Fruit fly (Drosophila melanogaster): Measurements from ENCODE around the gene CtsB.

The CtsB gene

DNA sequence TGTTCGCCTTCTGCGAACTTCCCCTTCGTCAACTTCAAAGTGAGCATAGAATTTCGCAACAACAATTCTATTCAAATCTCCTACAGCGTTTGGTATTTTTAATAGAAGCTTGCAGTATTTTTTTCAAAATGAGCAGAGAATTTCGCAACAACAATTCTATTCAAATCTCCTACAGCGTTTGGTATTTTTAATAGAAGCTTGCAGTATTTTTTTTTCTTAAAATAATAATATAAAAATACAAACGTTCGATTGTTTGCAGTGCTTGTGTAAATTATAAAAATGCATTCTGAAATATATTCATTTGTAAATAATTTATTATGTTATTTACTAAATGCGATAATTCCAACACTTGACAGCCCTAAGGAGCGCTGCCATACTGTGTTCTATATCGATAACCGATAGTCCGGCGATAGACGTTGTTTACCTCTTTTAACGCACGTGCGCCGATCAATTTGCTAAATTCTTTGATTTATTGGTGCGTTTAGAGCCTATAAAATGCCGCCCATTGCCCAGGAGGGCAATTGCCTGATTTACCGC, 25.1 kb downstream of the CtsB start, which contains the start of the genes CG32625 and Rtc1 (continued):
- TF ChIP-seq HmgD (GFP tag; optimal IDR thresholded peaks at IDR 0.05) (no peak), emc (GFP tag; optimal IDR thresholded peaks at IDR 0.05) (no peak), maf-S (GFP tag; optimal IDR thresholded peaks at IDR 0.05) (no peak), tin (GFP tag; optimal IDR thresholded peaks at IDR 0.05) (peak; percentile 52), CG13296 (GFP tag; optimal IDR thresholded peaks at IDR 0.05) (peak; percentile 37), p53 (GFP tag; optimal IDR thresholded peaks at IDR 0.05) (no peak), CG13624 (GFP tag; optimal IDR thresholded peaks at IDR 0.05) (peak; percentile 27), Myb (GFP tag; optimal IDR thresholded peaks at IDR 0.05) (no peak), CG13894 (tag; optimal IDR thresholded peaks at IDR 0.05) (peak; percentile 54), CG34224 (GFP tag; IDR thresholded peaks at IDR 0.05; ENCODE audit: partially characterized antibody) (peak; percentile 63; the same call in 2 of the 3 replicates), CG12299 (tag; optimal IDR thresholded peaks at IDR 0.05) (peak; percentile 58), lbe (GFP tag; optimal IDR thresholded peaks at IDR 0.05) (peak; percentile 37), CG5245 (GFP tag; optimal IDR thresholded peaks at IDR 0.05) (no peak), CG17568 (GFP tag; optimal IDR thresholded peaks at IDR 0.05) (no peak), CG12219 (GFP tag; optimal IDR thresholded peaks at IDR 0.05) (no peak), chn (GFP tag; optimal IDR thresholded peaks at IDR 0.05) (no peak), Lhr (GFP tag; optimal IDR thresholded peaks at IDR 0.05) (peak; percentile 51), Camta (GFP tag; optimal IDR thresholded peaks at IDR 0.05) (no peak), gsb (GFP tag; IDR thresholded peaks at IDR 0.05) (no peak), ash1 (GFP tag; optimal IDR thresholded peaks at IDR 0.05) (no peak), Gug (GFP tag; IDR thresholded peaks at IDR 0.05) (no peak), Mad (GFP tag; optimal IDR thresholded peaks at IDR 0.05) (no peak), zen2 (GFP tag; IDR thresholded peaks at IDR 0.05; ENCODE audit: partially characterized antibody) (no peak), CG18011 (GFP tag; optimal IDR thresholded peaks at IDR 0.05) (peak; percentile 40), row (GFP tag; IDR thresholded peaks at IDR 0.05) (peak; percentile 75), Dek (tag; optimal IDR thresholded peaks at IDR 0.05) (peak; percentile 25), eyg (GFP tag; optimal IDR thresholded peaks at IDR 0.05) (no peak), CG1603 (tag; optimal IDR thresholded peaks at IDR 0.05) (peak; percentile 38), CG12744 (GFP tag; optimal IDR thresholded peaks at IDR 0.05) (no peak), MBD-R2 (GFP tag; IDR thresholded peaks at IDR 0.05) (peak; percentile 60), CG6765 (GFP tag; optimal IDR thresholded peaks at IDR 0.05) (no peak), GATAe (GFP tag; conservative IDR thresholded peaks at IDR 0.05) (no peak), CG14050 (GFP tag; IDR thresholded peaks at IDR 0.05) (0 out of 3 replicates have a peak, but pooled peaks have one; percentile 21), Hsf (GFP tag; optimal IDR thresholded peaks at IDR 0.05) (peak; percentile 28), bowl (GFP tag; IDR thresholded peaks at IDR 0.05) (no peak), bigmax (GFP tag; optimal IDR thresholded peaks at IDR 0.05) (no peak), H2.0 (GFP tag; IDR thresholded peaks at IDR 0.05) (no peak), MESR4 (GFP tag; optimal IDR thresholded peaks at IDR 0.05) (peak; percentile 29), CG33213 (GFP tag; optimal IDR thresholded peaks at IDR 0.05) (no peak), CG30403 (GFP tag; optimal IDR thresholded peaks at IDR 0.05) (peak; percentile 64), nerfin-1 (tag; optimal IDR thresholded peaks at IDR 0.05) (peak; percentile 16), CG17361 (GFP tag; IDR thresholded peaks at IDR 0.05) (peak; percentile 64), CG34422 (GFP tag; IDR thresholded peaks at IDR 0.05) (0 out of 3 replicates have a peak, but pooled peaks have one; percentile 22), CG15011 (GFP tag; optimal IDR thresholded peaks at IDR 0.05) (no peak), Abd-B (GFP tag; optimal IDR thresholded peaks at IDR 0.05) (no peak), CTCF (GFP tag; optimal IDR thresholded peaks at IDR 0.05) (no peak), CG9727 (GFP tag; optimal IDR thresholded peaks at IDR 0.05) (peak; percentile 33), sens (GFP tag) (no peak), Dbx (GFP tag; IDR thresholded peaks at IDR 0.05) (peak; percentile 42; the same call in 1 of the 3 replicates), CG3407 (GFP tag; optimal IDR thresholded peaks at IDR 0.05) (no peak), grau (tag; optimal IDR thresholded peaks at IDR 0.05) (peak; percentile 61), CG15073 (GFP tag; optimal IDR thresholded peaks at IDR 0.05) (no peak)
